Worm (Caenorhabditis elegans) whole organism, L2 larva: ENCODE results near the gene ugt-47.

Experiments
- Y55F3AM.14 ChIP-seq: fragments of 200-800 bp; sonication (Bioruptor generic); optimal IDR thresholded peaks from 2 replicates; lab custom pipeline; 2018; ENCODE audit warnings: mild to moderate bottlenecking, missing genetic modification characterization, missing compliant biosample characterization
- aly-2 ChIP-seq: fragments of 150-350 bp; optimal IDR thresholded peaks from 2 replicates; lab custom pipeline; 2014; ENCODE audit warnings: missing biosample characterization, missing genetic modification characterization
- ama-1 ChIP-seq: fragments of 150-350 bp; optimal IDR thresholded peaks from 2 replicates; lab custom pipeline; 2018; ENCODE audit warnings: inconsistent platforms
- lin-39 ChIP-seq: fragments of 150-350 bp; optimal IDR thresholded peaks from 2 replicates; lab custom pipeline; 2014; ENCODE audit warnings: missing biosample characterization, missing genetic modification reagents, missing genetic modification characterization
- lsy-2 ChIP-seq, 2 experiments: fragments of 150-350 bp in 1 of 2; sonication (generic microtip) in 1 of 2; optimal IDR thresholded peaks; 2 replicates each; lab custom pipeline; 2014 to 2017; ENCODE audit warnings: missing biosample characterization in 2 of 2, missing genetic modification characterization in 2 of 2
- nhr-11 ChIP-seq: fragments of 150-350 bp; optimal IDR thresholded peaks from 2 replicates; lab custom pipeline; 2014; ENCODE audit warnings: missing biosample characterization, missing genetic modification characterization
- nhr-23 ChIP-seq: fragments of 150-350 bp; optimal IDR thresholded peaks from 2 replicates; lab custom pipeline; 2014; ENCODE audit warnings: missing biosample characterization, missing genetic modification reagents, missing genetic modification characterization
- nhr-237 ChIP-seq: fragments of 150-350 bp; optimal IDR thresholded peaks from 2 replicates; lab custom pipeline; 2014; ENCODE audit warnings: missing biosample characterization, missing genetic modification characterization
- snpc-4 ChIP-seq: fragments of 150-350 bp; optimal IDR thresholded peaks from 2 replicates; lab custom pipeline; 2014; ENCODE audit warnings: missing biosample characterization, missing genetic modification characterization

- TF ChIP-seq nhr-237 (tag; lab: Kevin White, UChicago) (no peak), lin-39 (tag; lab: Kevin White, UChicago) (no peak), nhr-11 (tag; lab: Kevin White, UChicago) (no peak), snpc-4 (tag; lab: Kevin White, UChicago) (no peak), aly-2 (tag; lab: Kevin White, UChicago) (no peak), Y55F3AM.14 (GFP tag; lab: Kevin White, UChicago) (no peak), ama-1 (lab: Kevin White, UChicago) (no peak), lsy-2 (tag; optimal IDR thresholded peaks at IDR 0.05; lab: Kevin White, UChicago) (no peak), nhr-23 (tag; lab: Kevin White, UChicago) (no peak)
Measured at ce11 chrV:10122670-10123069, 24.3 kb upstream of the ugt-47 start, which contains the start of gene srxa-19.
